Worm (Caenorhabditis elegans): ENCODE data around the gene Y73F4A.2.

ce11 chrIV:9021245-9021779 is 21.8 kb downstream of the Y73F4A.2 start:
- TF ChIP-seq egl-27 (tag; optimal IDR thresholded peaks at IDR 0.05), result no peak
- TF ChIP-seq nhr-77 (tag; optimal IDR thresholded peaks at IDR 0.05), result no peak
- no peak for TF ChIP-seq lin-13 (GFP tag; optimal IDR thresholded peaks at IDR 0.05)
- TF ChIP-seq mdl-1 (tag; optimal IDR thresholded peaks at IDR 0.05), result no peak
- no peak for TF ChIP-seq aly-2 (tag; optimal IDR thresholded peaks at IDR 0.05)
- no peak for TF ChIP-seq unc-62 (GFP tag; optimal IDR thresholded peaks at IDR 0.05)
- TF ChIP-seq fos-1 (tag; optimal IDR thresholded peaks at IDR 0.05), result no peak
- TF ChIP-seq pqm-1 (tag; optimal IDR thresholded peaks at IDR 0.05), result no peak
- peak; percentile 85 for TF ChIP-seq F16B12.6 (tag; optimal IDR thresholded peaks at IDR 0.05)
- no peak for TF ChIP-seq nhr-28 (tag; optimal IDR thresholded peaks at IDR 0.05)
